Worm (Caenorhabditis elegans) whole organism, L1 larva: Measurements from ENCODE around the gene txdc-12.2.
"Not testable (repeated sequence)": the region's sequence is repeated elsewhere in the genome, so short reads cannot be mapped to it uniquely, and the experiment has no call there.

Source experiments
- dpl-1 ChIP-seq, 3 experiments: fragments of 150-350 bp in 2 of 3; sonication (generic microtip) in 1 of 3; optimal IDR thresholded peaks; 2 replicates each; lab custom pipeline; 2014 to 2017; ENCODE audit warnings: missing biosample characterization in 3 of 3, missing genetic modification characterization in 3 of 3, missing genetic modification reagents in 3 of 3
- efl-1 ChIP-seq, 4 experiments: fragments of 150-350 bp; optimal IDR thresholded peaks in 3 of 4; peaks in 1 of 4; 1 replicate in 1 of 4; 2 replicates in 3 of 4; lab custom pipeline; 2014; ENCODE audit warnings: missing biosample characterization in 2 of 4, missing genetic modification characterization in 2 of 4, missing genetic modification reagents in 2 of 4
- elt-3 ChIP-seq, 6 experiments: fragments of 150-350 bp in 1 of 6; sonication (generic microtip); optimal IDR thresholded peaks; 2 replicates each; lab custom pipeline; 2017 to 2018; ENCODE audit warnings: missing biosample characterization in 6 of 6, missing genetic modification characterization in 6 of 6, inconsistent platforms in 1 of 6
- fos-1 ChIP-seq: fragments of 150-350 bp; optimal IDR thresholded peaks from 2 replicates; lab custom pipeline; 2014; ENCODE audit warnings: missing biosample characterization, missing genetic modification characterization
- nhr-12 ChIP-seq: sonication (generic microtip); optimal IDR thresholded peaks from 2 replicates; lab custom pipeline; 2017; ENCODE audit warnings: missing biosample characterization, missing genetic modification characterization
- nhr-77 ChIP-seq: fragments of 150-350 bp; optimal IDR thresholded peaks from 2 replicates; lab custom pipeline; 2014; ENCODE audit warnings: missing biosample characterization, missing genetic modification characterization
- snpc-4 ChIP-seq: fragments of 150-350 bp; optimal IDR thresholded peaks from 2 replicates; lab custom pipeline; 2014; ENCODE audit warnings: missing biosample characterization, missing genetic modification characterization

DNA sequence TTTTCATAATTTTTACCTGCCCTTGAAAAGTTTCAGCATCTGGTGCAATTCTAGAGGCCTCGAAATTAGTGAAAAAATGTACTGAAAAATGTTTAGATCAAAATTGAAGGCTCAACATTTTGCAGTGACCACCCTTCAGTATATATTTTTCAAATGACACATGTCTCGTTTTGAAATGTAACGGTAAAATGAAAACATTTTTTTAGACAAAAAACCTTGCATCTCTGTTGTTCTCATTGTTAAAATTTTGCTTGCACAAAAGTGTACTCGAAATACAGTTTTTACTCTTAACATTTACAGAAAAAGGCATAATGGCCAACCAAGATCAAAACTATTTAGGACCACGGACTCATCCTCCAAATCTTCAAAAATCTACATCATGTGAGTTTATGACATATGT is 47.9 kb upstream of the txdc-12.2 start, which contains the start of gene Y102A11A.2:
- not testable (repeated sequence) for TF ChIP-seq nhr-77 (tag; lab: Kevin White, UChicago); elt-3 (tag; optimal IDR thresholded peaks at IDR 0.05; lab: Kevin White, UChicago); fos-1 (tag; lab: Kevin White, UChicago); snpc-4 (tag; lab: Kevin White, UChicago); dpl-1 (GFP tag; optimal IDR thresholded peaks at IDR 0.05; lab: Kevin White, UChicago); nhr-12 (tag; lab: Kevin White, UChicago); efl-1 (optimal IDR thresholded peaks at IDR 0.05; lab: Kevin White, UChicago); efl-1 (GFP tag; optimal IDR thresholded peaks at IDR 0.05 in 1 of 2; lab: Kevin White, UChicago)
